Fruit fly (Drosophila melanogaster): ENCODE results near the gene p38a.

The p38a gene

dm6 chr3R:24121669-24122068 lies 30.5 kb downstream of the p38a start:
- TF ChIP-seq CG4404 (GFP tag; IDR thresholded peaks at IDR 0.05): 0 out of 2 replicates have a peak, but pooled peaks have one; percentile 11
- TF ChIP-seq Dip2 (GFP tag; IDR thresholded peaks at IDR 0.05): 0 out of 2 replicates have a peak, but pooled peaks have one; percentile 5
- TF ChIP-seq CG11456 (GFP tag; IDR thresholded peaks at IDR 0.05): 0 out of 3 replicates have a peak, but pooled peaks have one; percentile 15
- no peak for TF ChIP-seq Med (GFP tag)

- peak; percentile 74; the same call in 1 of the 4 replicates for TF ChIP-seq chinmo (GFP tag; IDR thresholded peaks at IDR 0.05; ENCODE audit: partially characterized antibody)
- TF ChIP-seq Dref (GFP tag; IDR thresholded peaks at IDR 0.05): no peak
- no peak for TF ChIP-seq bcd (GFP tag; optimal IDR thresholded peaks at IDR 0.05)
- TF ChIP-seq Lhr (GFP tag; optimal IDR thresholded peaks at IDR 0.05): no peak
- peak in 1 of 2 experiments; percentile 48 for TF ChIP-seq Pdp1 (GFP tag; optimal IDR thresholded peaks at IDR 0.05)
- TF ChIP-seq CTCF (GFP tag; optimal IDR thresholded peaks at IDR 0.05): no peak
- peak; percentile 42; the same call in 1 of the 2 replicates for TF ChIP-seq Drgx (GFP tag; IDR thresholded peaks at IDR 0.05)
- TF ChIP-seq CG11398 (GFP tag; optimal IDR thresholded peaks at IDR 0.05): no peak
- TF ChIP-seq fd3F (GFP tag; optimal IDR thresholded peaks at IDR 0.05): no peak
- TF ChIP-seq sima (GFP tag; optimal IDR thresholded peaks at IDR 0.05): no peak
- TF ChIP-seq ac (GFP tag; optimal IDR thresholded peaks at IDR 0.05): no peak
- TF ChIP-seq CG2712 (tag; optimal IDR thresholded peaks at IDR 0.05): no peak
- peak; percentile 21 for TF ChIP-seq exex (tag; optimal IDR thresholded peaks at IDR 0.05)
- no peak for TF ChIP-seq mld (GFP tag; IDR thresholded peaks at IDR 0.05; ENCODE audit: partially characterized antibody)
- TF ChIP-seq nom (GFP tag; optimal IDR thresholded peaks at IDR 0.05): peak; percentile 88
- TF ChIP-seq p53 (GFP tag; optimal IDR thresholded peaks at IDR 0.05): no peak
- peak; percentile 71 for TF ChIP-seq sug (tag; optimal IDR thresholded peaks at IDR 0.05)
- TF ChIP-seq Deaf1 (tag; optimal IDR thresholded peaks at IDR 0.05): peak; percentile 71
- peak; percentile 62 for TF ChIP-seq CG34376 (GFP tag; optimal IDR thresholded peaks at IDR 0.05)
- no peak for TF ChIP-seq usp (GFP tag; optimal IDR thresholded peaks at IDR 0.05)
- no peak for TF ChIP-seq Camta (GFP tag; optimal IDR thresholded peaks at IDR 0.05)
Observed at dm6 chr3R:24116972-24117371, 35.1 kb downstream of the p38a start.

dm6 chr3R:24116180-24116579 lies 35.9 kb downstream of the p38a start, which contains the start of gene CG13607:
Gene CG13607, minus strand, starts transcription at chr3R:24116322.
- TF ChIP-seq Antp (GFP tag; optimal IDR thresholded peaks at IDR 0.05) (no peak), exex (tag; optimal IDR thresholded peaks at IDR 0.05) (peak; percentile 93), CG3726 (GFP tag; IDR thresholded peaks at IDR 0.05) (no peak), NK7.1 (GFP tag; optimal IDR thresholded peaks at IDR 0.05) (no peak), row (GFP tag; IDR thresholded peaks at IDR 0.05) (no peak), z (GFP tag; IDR thresholded peaks at IDR 0.05) (no peak), CG4820 (GFP tag; optimal IDR thresholded peaks at IDR 0.05) (no peak), CG30431 (GFP tag; optimal IDR thresholded peaks at IDR 0.05) (no peak), maf-S (GFP tag; optimal IDR thresholded peaks at IDR 0.05) (no peak), CG17359 (tag; optimal IDR thresholded peaks at IDR 0.05) (no peak), CG14667 (GFP tag; IDR thresholded peaks at IDR 0.05) (no peak), CG5180 (GFP tag; optimal IDR thresholded peaks at IDR 0.05) (no peak), pita (GFP tag; optimal IDR thresholded peaks at IDR 0.05) (no peak), Rfx (GFP tag; IDR thresholded peaks at IDR 0.05) (no peak), HmgZ (tag; optimal IDR thresholded peaks at IDR 0.05) (no peak), schlank (tag; optimal IDR thresholded peaks at IDR 0.05) (no peak), dan (GFP tag; IDR thresholded peaks at IDR 0.05) (no peak), nom (GFP tag; optimal IDR thresholded peaks at IDR 0.05) (peak; percentile 21), Med (GFP tag) (peak; percentile 20), CG11398 (GFP tag; optimal IDR thresholded peaks at IDR 0.05) (no peak), CG31441 (GFP tag; IDR thresholded peaks at IDR 0.05) (no peak), ftz-f1 (GFP tag; optimal IDR thresholded peaks at IDR 0.05) (no peak), CG14014 (GFP tag; IDR thresholded peaks at IDR 0.05) (no peak), sug (tag; optimal IDR thresholded peaks at IDR 0.05) (peak; percentile 33), Fer2 (tag; optimal IDR thresholded peaks at IDR 0.05) (no peak), ac (GFP tag; optimal IDR thresholded peaks at IDR 0.05) (no peak), scrt (GFP tag; optimal IDR thresholded peaks at IDR 0.05) (no peak), twi (tag; optimal IDR thresholded peaks at IDR 0.05) (no peak), Spps (tag; optimal IDR thresholded peaks at IDR 0.05) (no peak), CG2889 (GFP tag; IDR thresholded peaks at IDR 0.05) (no peak), mirr (GFP tag; optimal IDR thresholded peaks at IDR 0.05) (peak; percentile 33)
